Fruit fly (Drosophila melanogaster) whole organism, embryonic: Measurements from ENCODE around the gene CG8112.

Experiments
- CG10209 ChIP-seq: fragments of 200-800 bp; sonication (Bioruptor generic); optimal IDR thresholded peaks from 3 replicates; lab custom pipeline; 2017; ENCODE audit warnings: missing biosample characterization, mild to moderate bottlenecking, missing genetic modification characterization, missing genetic modification reagents
- CG10267 ChIP-seq: fragments of 200-800 bp; sonication (Bioruptor generic); optimal IDR thresholded peaks from 2 replicates; lab custom pipeline; 2018; ENCODE audit warnings: missing biosample characterization, mild to moderate bottlenecking, missing genetic modification characterization, moderate library complexity
- CG10321 ChIP-seq: fragments of 200-800 bp; sonication (Bioruptor generic); IDR thresholded peaks from 2 replicates; pipeline ENCODE4 v1.3.6; 2022; ENCODE audit warnings: missing biosample characterization, missing genetic modification characterization
- CG10462 ChIP-seq: fragments of 200-800 bp; sonication (Bioruptor generic); optimal IDR thresholded peaks from 2 replicates; lab custom pipeline; 2016; ENCODE audit warnings: missing biosample characterization, missing genetic modification characterization
- CG15269 ChIP-seq: fragments of 200-800 bp; sonication (Bioruptor generic); optimal IDR thresholded peaks from 2 replicates; lab custom pipeline; 2018; ENCODE audit warnings: missing biosample characterization, mild to moderate bottlenecking, missing genetic modification characterization, moderate library complexity
- CG15479 ChIP-seq: fragments of 200-800 bp; sonication (Bioruptor generic); optimal IDR thresholded peaks from 3 replicates; lab custom pipeline; 2019; ENCODE audit warnings: missing biosample characterization, mild to moderate bottlenecking, missing genetic modification characterization, moderate library complexity
- CG15696 ChIP-seq: fragments of 200-800 bp; sonication (Bioruptor generic); optimal IDR thresholded peaks from 2 replicates; lab custom pipeline; 2019; ENCODE audit warnings: missing biosample characterization, mild to moderate bottlenecking, missing genetic modification characterization, moderate library complexity
- CG1603 ChIP-seq: fragments of 200-800 bp; sonication (Bioruptor generic); optimal IDR thresholded peaks from 2 replicates; lab custom pipeline; 2019; ENCODE audit warnings: missing biosample characterization, mild to moderate bottlenecking, missing genetic modification characterization, moderate library complexity
- CG17361 ChIP-seq: fragments of 200-800 bp; sonication (Bioruptor generic); IDR thresholded peaks from 3 replicates; pipeline ENCODE4 v1.3.6; 2022; ENCODE audit warnings: missing biosample characterization, missing genetic modification characterization
- CG1832 ChIP-seq: fragments of 200-800 bp; sonication (Bioruptor generic); optimal IDR thresholded peaks from 2 replicates; lab custom pipeline; 2017; ENCODE audit warnings: missing biosample characterization, mild to moderate bottlenecking, missing genetic modification characterization, inconsistent platforms
- CG2202 ChIP-seq: fragments of 200-800 bp; sonication (Bioruptor generic); optimal IDR thresholded peaks from 2 replicates; lab custom pipeline; 2018; ENCODE audit warnings: missing biosample characterization, mild to moderate bottlenecking, missing genetic modification characterization
- CG32532 ChIP-seq: fragments of 200-800 bp; sonication (Bioruptor generic); IDR thresholded peaks from 2 replicates; pipeline ENCODE4 v1.3.6; 2022; ENCODE audit warnings: missing biosample characterization, missing genetic modification characterization
- CG3838 ChIP-seq: fragments of 200-800 bp; sonication (Bioruptor generic); optimal IDR thresholded peaks from 3 replicates; lab custom pipeline; 2016; ENCODE audit warnings: missing biosample characterization, missing genetic modification characterization
- CG5953 ChIP-seq: fragments of 200-800 bp; sonication (Bioruptor generic); IDR thresholded peaks from 2 replicates; pipeline ENCODE4 v1.3.6; 2022; ENCODE audit warnings: missing biosample characterization, missing genetic modification characterization
- CG6813 ChIP-seq: fragments of 200-800 bp; sonication (Bioruptor generic); optimal IDR thresholded peaks from 2 replicates; lab custom pipeline; 2017; ENCODE audit warnings: missing biosample characterization, missing genetic modification characterization, mild to moderate bottlenecking, moderate library complexity, missing genetic modification reagents
- CG7839 ChIP-seq: fragments of 200-800 bp; sonication (Bioruptor generic); optimal IDR thresholded peaks from 3 replicates; lab custom pipeline; 2018; ENCODE audit warnings: missing biosample characterization, mild to moderate bottlenecking, missing genetic modification characterization, moderate library complexity
- CG8281 ChIP-seq: fragments of 200-800 bp; sonication (Bioruptor generic); optimal IDR thresholded peaks from 2 replicates; lab custom pipeline; 2018; ENCODE audit warnings: missing biosample characterization, mild to moderate bottlenecking, missing genetic modification characterization, moderate library complexity
- CG8924 ChIP-seq: fragments of 200-800 bp; optimal IDR thresholded peaks from 3 replicates; lab custom pipeline; 2019; ENCODE audit warnings: missing biosample characterization, mild to moderate bottlenecking, missing genetic modification characterization, moderate library complexity
- CG9727 ChIP-seq: fragments of 200-800 bp; sonication (Bioruptor generic); optimal IDR thresholded peaks from 3 replicates; lab custom pipeline; 2017; ENCODE audit warnings: missing biosample characterization, mild to moderate bottlenecking, missing genetic modification characterization
- Camta ChIP-seq: fragments of 200-800 bp; sonication (Bioruptor generic); optimal IDR thresholded peaks from 2 replicates; lab custom pipeline; 2016; ENCODE audit warnings: missing biosample characterization, missing genetic modification characterization
- Doc3 ChIP-seq: fragments of 200-800 bp; sonication (Bioruptor generic); IDR thresholded peaks from 3 replicates; pipeline ENCODE4 v1.3.6; 2022; ENCODE audit warnings: missing biosample characterization, missing genetic modification characterization; ENCODE audit not compliant: partially characterized antibody
- E2f2 ChIP-seq: fragments of 200-800 bp; sonication (Bioruptor generic); IDR thresholded peaks from 2 replicates; pipeline ENCODE4 v1.3.6; 2022; ENCODE audit warnings: missing biosample characterization, missing genetic modification characterization
- H15 ChIP-seq: fragments of 200-800 bp; sonication (Bioruptor generic); IDR thresholded peaks from 3 replicates; pipeline ENCODE4 v1.3.6; 2022; ENCODE audit warnings: missing biosample characterization, missing genetic modification characterization
- Hr3 ChIP-seq: fragments of 200-800 bp; sonication (Bioruptor generic); optimal IDR thresholded peaks from 3 replicates; lab custom pipeline; 2016; ENCODE audit warnings: missing biosample characterization, missing genetic modification characterization
- Kr ChIP-seq: fragments of 200-800 bp; sonication (Bioruptor generic); optimal IDR thresholded peaks from 2 replicates; lab custom pipeline; 2017; ENCODE audit warnings: missing biosample characterization, mild to moderate bottlenecking, missing genetic modification characterization
- MTF-1 ChIP-seq: fragments of 200-800 bp; sonication (Bioruptor generic); optimal IDR thresholded peaks from 2 replicates; lab custom pipeline; 2018; ENCODE audit warnings: missing biosample characterization, mild to moderate bottlenecking, missing genetic modification characterization, borderline replicate concordance
- Ssrp ChIP-seq: fragments of 200-800 bp; sonication (Bioruptor generic); optimal IDR thresholded peaks from 2 replicates; lab custom pipeline; 2018; ENCODE audit warnings: missing biosample characterization, mild to moderate bottlenecking, missing genetic modification characterization, moderate library complexity
- Xrp1 ChIP-seq: fragments of 200-800 bp; sonication (Bioruptor generic); IDR thresholded peaks from 2 replicates; pipeline ENCODE4 v1.3.6; 2022; ENCODE audit warnings: missing biosample characterization, missing genetic modification characterization
- ac ChIP-seq: fragments of 200-800 bp; sonication (Bioruptor generic); optimal IDR thresholded peaks from 3 replicates; lab custom pipeline; 2017; ENCODE audit warnings: missing biosample characterization, mild to moderate bottlenecking, missing genetic modification characterization
- br ChIP-seq: fragments of >200 bp; optimal IDR thresholded peaks from 2 replicates; lab custom pipeline; 2017
- bsh ChIP-seq, 2 experiments: fragments of 200-800 bp; sonication (Bioruptor generic); optimal IDR thresholded peaks; 2 replicates each; lab custom pipeline; 2017 to 2018; ENCODE audit warnings: mild to moderate bottlenecking in 2 of 2, missing biosample characterization in 2 of 2, missing genetic modification characterization in 2 of 2, moderate library complexity in 1 of 2
- cad ChIP-seq: fragments of >200 bp; optimal IDR thresholded peaks from 2 replicates; lab custom pipeline; 2017; ENCODE audit warnings: missing biosample characterization, missing genetic modification characterization
- da ChIP-seq: fragments of 200-800 bp; sonication (Bioruptor generic); optimal IDR thresholded peaks from 2 replicates; lab custom pipeline; 2016; ENCODE audit warnings: missing biosample characterization, missing genetic modification characterization
- dmrt11E ChIP-seq: fragments of 200-800 bp; sonication (Bioruptor generic); optimal IDR thresholded peaks from 3 replicates; lab custom pipeline; 2018; ENCODE audit warnings: missing biosample characterization, mild to moderate bottlenecking, missing genetic modification characterization, moderate library complexity
- ewg ChIP-seq: fragments of 200-800 bp; sonication (Bioruptor generic); optimal IDR thresholded peaks from 3 replicates; lab custom pipeline; 2017; ENCODE audit warnings: mild to moderate bottlenecking, missing biosample characterization, missing genetic modification reagents, missing genetic modification characterization
- exex ChIP-seq: fragments of 200-800 bp; sonication (Bioruptor generic); optimal IDR thresholded peaks from 4 replicates; lab custom pipeline; 2018; ENCODE audit warnings: missing biosample characterization, mild to moderate bottlenecking, missing genetic modification characterization, moderate library complexity
- fd102C ChIP-seq: fragments of 200-800 bp; sonication (Bioruptor generic); optimal IDR thresholded peaks from 2 replicates; lab custom pipeline; 2018; ENCODE audit warnings: missing biosample characterization, mild to moderate bottlenecking, missing genetic modification characterization, moderate library complexity
- gfzf ChIP-seq: fragments of 200-800 bp; sonication (Bioruptor generic); optimal IDR thresholded peaks from 2 replicates; lab custom pipeline; 2016; ENCODE audit warnings: missing biosample characterization, mild to moderate bottlenecking, missing genetic modification characterization, moderate library complexity
- hb ChIP-seq: fragments of 200-800 bp; sonication (Bioruptor generic); IDR thresholded peaks from 3 replicates; pipeline ENCODE4 v1.3.6; 2022; ENCODE audit warnings: missing biosample characterization, missing genetic modification characterization; ENCODE audit not compliant: partially characterized antibody
- hkb ChIP-seq, 2 experiments: fragments of 200-800 bp in 1 of 2; fragments of >200 bp in 1 of 2; sonication (Bioruptor generic) in 1 of 2; IDR thresholded peaks in 1 of 2; optimal IDR thresholded peaks in 1 of 2; 2 replicates each; pipeline versions ENCODE4 v1.3.6 to Lab custom; 2017 to 2022; ENCODE audit warnings: missing biosample characterization in 1 of 2, missing genetic modification characterization in 1 of 2
- jing ChIP-seq: fragments of 200-800 bp; sonication (Bioruptor generic); optimal IDR thresholded peaks from 2 replicates; lab custom pipeline; 2018; ENCODE audit warnings: missing biosample characterization, mild to moderate bottlenecking, missing genetic modification characterization
- nom ChIP-seq: fragments of 200-800 bp; sonication (Bioruptor generic); optimal IDR thresholded peaks from 2 replicates; lab custom pipeline; 2017; ENCODE audit warnings: missing biosample characterization, missing genetic modification characterization, mild to moderate bottlenecking, moderate library complexity, missing genetic modification reagents
- sens ChIP-seq: fragments of 200-800 bp; sonication (Bioruptor generic); peaks from one replicate; lab custom pipeline; 2016; ENCODE audit warnings: missing biosample characterization, missing genetic modification characterization
- sens-2 ChIP-seq: fragments of 200-800 bp; sonication (Bioruptor generic); IDR thresholded peaks from 2 replicates; pipeline ENCODE4 v1.3.6; 2022; ENCODE audit warnings: missing biosample characterization, missing genetic modification characterization
- seq ChIP-seq: fragments of 200-800 bp; sonication (Bioruptor generic); IDR thresholded peaks from 2 replicates; pipeline ENCODE4 v1.3.6; 2022; ENCODE audit warnings: missing biosample characterization, missing genetic modification characterization
- sr ChIP-seq: fragments of 200-800 bp; sonication (Bioruptor generic); IDR thresholded peaks from 3 replicates; pipeline ENCODE4 v1.3.6; 2022; ENCODE audit warnings: missing biosample characterization, missing genetic modification characterization
- vnd ChIP-seq: fragments of 200-800 bp; sonication (Bioruptor generic); IDR thresholded peaks from 3 replicates; pipeline ENCODE4 v1.3.6; 2022; ENCODE audit warnings: missing biosample characterization, missing genetic modification characterization; ENCODE audit not compliant: partially characterized antibody

CG8112 gene

dm6 chr3R:8704669-8705068 is 8.1 kb upstream of the CG8112 start:
- peak; percentile 1 for TF ChIP-seq CG2202 (tag; lab: Kevin White, UChicago)
- TF ChIP-seq CG9727 (GFP tag; lab: Kevin White, UChicago) = peak; percentile 10
- TF ChIP-seq gfzf (GFP tag; lab: Kevin White, UChicago) = no peak
- TF ChIP-seq CG6813 = peak; percentile 32
- peak; percentile 81 for TF ChIP-seq sens (GFP tag; lab: Kevin White, UChicago)
- TF ChIP-seq CG1603 (tag; lab: Kevin White, UChicago) = peak; percentile 22
- peak; percentile 67 for TF ChIP-seq fd102C
- TF ChIP-seq CG15696 (tag; lab: Kevin White, UChicago) = peak; percentile 38
- TF ChIP-seq CG5953 = no peak
- TF ChIP-seq CG15479 (GFP tag; lab: Kevin White, UChicago) = peak; percentile 40
- no peak for TF ChIP-seq CG3838
- TF ChIP-seq exex (tag; lab: Kevin White, UChicago) = no peak
- peak; percentile 40 for TF ChIP-seq ac
- TF ChIP-seq Kr (GFP tag; lab: Kevin White, UChicago) = peak; percentile 17
- TF ChIP-seq dmrt11E (tag; lab: Kevin White, UChicago) = peak; percentile 1

dm6 chr3R:8705323-8706097 is 7.2 kb upstream of the CG8112 start:
- TF ChIP-seq CG8281 (no peak), br (lab: Kevin White, UChicago) (no peak), CG15269 (tag; lab: Kevin White, UChicago) (no peak), Ssrp (no peak), ewg (GFP tag; lab: Kevin White, UChicago) (no peak), CG8924 (peak; percentile 8), CG32532 (GFP tag; lab: Robert Waterston, UW) (no peak), hkb (optimal IDR thresholded peaks at IDR 0.05; lab: Kevin White, UChicago) (no peak), hkb (GFP tag; IDR thresholded peaks at IDR 0.05; lab: Robert Waterston, UW) (no peak), sens (GFP tag; lab: Kevin White, UChicago) (peak; percentile 64), CG15479 (GFP tag; lab: Kevin White, UChicago) (no peak), bsh (GFP tag; optimal IDR thresholded peaks at IDR 0.05; lab: Kevin White, UChicago) (peak in 1 of 2 experiments; percentile 21), gfzf (GFP tag; lab: Kevin White, UChicago) (no peak), vnd (GFP tag; lab: Robert Waterston, UW) (no peak), Xrp1 (no peak), seq (GFP tag; lab: Robert Waterston, UW) (peak; percentile 91), H15 (GFP tag; lab: Robert Waterston, UW) (no peak), Doc3 (GFP tag; lab: Robert Waterston, UW) (no peak), Camta (no peak), CG10267 (tag; lab: Kevin White, UChicago) (peak; percentile 3), E2f2 (no peak), CG1832 (GFP tag; lab: Kevin White, UChicago) (peak; percentile 32), CG10321 (no peak), sens-2 (no peak), jing (no peak), Hr3 (GFP tag; lab: Kevin White, UChicago) (no peak), hb (GFP tag; lab: Robert Waterston, UW) (0 out of 3 replicates have a peak, but pooled peaks have one; percentile 21), nom (GFP tag; lab: Kevin White, UChicago) (peak; percentile 71), sr (GFP tag; lab: Robert Waterston, UW) (peak; percentile 59), CG7839 (tag; lab: Kevin White, UChicago) (peak; percentile 22), CG5953 (no peak), MTF-1 (GFP tag; lab: Kevin White, UChicago) (no peak), cad (GFP tag; lab: Kevin White, UChicago) (no peak), CG10209 (GFP tag; lab: Kevin White, UChicago) (no peak), CG10462 (no peak), da (no peak), CG17361 (GFP tag; lab: Robert Waterston, UW) (no peak)
